Worm (Caenorhabditis elegans) whole organism, L1 larva: ENCODE data around the gene act-2.

Experiments used
- nhr-71 ChIP-seq: sonication (generic microtip); optimal IDR thresholded peaks from 2 replicates; lab custom pipeline; 2016; ENCODE audit warnings: mild to moderate bottlenecking, missing genetic modification characterization, moderate library complexity, missing compliant biosample characterization
- pag-3 ChIP-seq: sonication (generic microtip); optimal IDR thresholded peaks from 2 replicates; lab custom pipeline; 2017; ENCODE audit warnings: missing genetic modification characterization, mild to moderate bottlenecking, missing compliant biosample characterization, antibody characterized with exemption, borderline replicate concordance; ENCODE audit not compliant: insufficient read depth
- skn-1 ChIP-seq: fragments of 150-350 bp; optimal IDR thresholded peaks from 2 replicates; lab custom pipeline; 2014; ENCODE audit warnings: missing biosample characterization, missing genetic modification characterization
- unc-130 ChIP-seq: fragments of 150-350 bp; optimal IDR thresholded peaks from 2 replicates; lab custom pipeline; 2017; ENCODE audit warnings: missing biosample characterization, missing genetic modification characterization, inconsistent platforms

act-2 gene

ce11 chrV:11027740-11028139 is 50.2 kb downstream of the act-2 start:
- TF ChIP-seq nhr-71 (tag; lab: Kevin White, UChicago): no peak
- TF ChIP-seq unc-130 (tag; lab: Kevin White, UChicago): no peak
- TF ChIP-seq skn-1 (tag; lab: Kevin White, UChicago): no peak
- no peak for TF ChIP-seq pag-3
